Fruit fly (Drosophila melanogaster) whole organism, embryonic: ENCODE measurements around the gene CG17470.

Source experiments
- Abd-B ChIP-seq: fragments of 200-800 bp; sonication (Bioruptor generic); optimal IDR thresholded peaks from 2 replicates; lab custom pipeline; 2018; ENCODE audit warnings: missing biosample characterization, mild to moderate bottlenecking, missing genetic modification characterization, moderate library complexity
- Ada2b ChIP-seq: fragments of 200-800 bp; sonication (Bioruptor generic); IDR thresholded peaks from 2 replicates; pipeline ENCODE4 v1.3.6; 2022; ENCODE audit warnings: missing biosample characterization, missing genetic modification characterization
- CG10209 ChIP-seq: fragments of 200-800 bp; sonication (Bioruptor generic); optimal IDR thresholded peaks from 3 replicates; lab custom pipeline; 2017; ENCODE audit warnings: missing biosample characterization, mild to moderate bottlenecking, missing genetic modification characterization, missing genetic modification reagents
- CG10959 ChIP-seq: fragments of 200-800 bp; sonication (Bioruptor generic); IDR thresholded peaks from 2 replicates; pipeline ENCODE4 v1.3.6; 2022; ENCODE audit warnings: missing biosample characterization, missing genetic modification characterization
- CG11695 ChIP-seq: fragments of 200-800 bp; sonication (Bioruptor generic); IDR thresholded peaks from 3 replicates; pipeline ENCODE4 v1.3.6; 2022; ENCODE audit warnings: missing biosample characterization, missing genetic modification characterization
- CG1233 ChIP-seq: fragments of 200-800 bp; sonication (Bioruptor generic); optimal IDR thresholded peaks from 4 replicates; lab custom pipeline; 2018; ENCODE audit warnings: missing biosample characterization, mild to moderate bottlenecking, missing genetic modification characterization
- CG12659 ChIP-seq: fragments of 200-800 bp; sonication (Bioruptor generic); optimal IDR thresholded peaks from 3 replicates; lab custom pipeline; 2017; ENCODE audit warnings: mild to moderate bottlenecking, missing biosample characterization, missing genetic modification reagents, missing genetic modification characterization
- CG14441 ChIP-seq: fragments of 200-800 bp; sonication (Bioruptor generic); IDR thresholded peaks from 2 replicates; pipeline ENCODE4 v1.3.6; 2022; ENCODE audit warnings: missing biosample characterization, missing genetic modification characterization
- CG15073 ChIP-seq: fragments of 200-800 bp; sonication (Bioruptor generic); optimal IDR thresholded peaks from 2 replicates; lab custom pipeline; 2016; ENCODE audit warnings: missing biosample characterization, missing genetic modification characterization
- CG15514 ChIP-seq: fragments of 200-800 bp; sonication (Bioruptor generic); optimal IDR thresholded peaks from 3 replicates; lab custom pipeline; 2017; ENCODE audit warnings: missing biosample characterization, missing genetic modification characterization, mild to moderate bottlenecking, moderate library complexity, missing genetic modification reagents
- CG17385 ChIP-seq: fragments of 200-800 bp; sonication (Bioruptor generic); optimal IDR thresholded peaks from 3 replicates; lab custom pipeline; 2018; ENCODE audit warnings: missing biosample characterization, mild to moderate bottlenecking, missing genetic modification characterization
- CG17612 ChIP-seq: fragments of 200-800 bp; sonication (Bioruptor generic); IDR thresholded peaks from 2 replicates; pipeline ENCODE4 v1.3.6; 2022; ENCODE audit warnings: missing biosample characterization, missing genetic modification characterization
- CG31388 ChIP-seq: fragments of 200-800 bp; sonication (Bioruptor generic); optimal IDR thresholded peaks from 2 replicates; lab custom pipeline; 2016; ENCODE audit warnings: missing biosample characterization, missing genetic modification characterization
- CG31441 ChIP-seq: fragments of 200-800 bp; sonication (Bioruptor generic); IDR thresholded peaks from 2 replicates; pipeline ENCODE4 v1.3.6; 2022; ENCODE audit warnings: missing biosample characterization, missing genetic modification characterization
- CG32767 ChIP-seq: fragments of 200-800 bp; sonication (Bioruptor generic); IDR thresholded peaks from 2 replicates; pipeline ENCODE4 v1.3.6; 2022; ENCODE audit warnings: missing biosample characterization, missing genetic modification characterization
- CG4328 ChIP-seq: fragments of 200-800 bp; sonication (Bioruptor generic); optimal IDR thresholded peaks from 3 replicates; lab custom pipeline; 2017; ENCODE audit warnings: missing biosample characterization, missing genetic modification reagents, missing genetic modification characterization
- CG43689 ChIP-seq: fragments of 200-800 bp; sonication (Bioruptor generic); IDR thresholded peaks from 2 replicates; pipeline ENCODE4 v1.3.6; 2022; ENCODE audit warnings: missing biosample characterization, missing genetic modification characterization
- CG4730 ChIP-seq: fragments of 200-800 bp; sonication (Bioruptor generic); IDR thresholded peaks from 2 replicates; pipeline ENCODE4 v1.3.6; 2022; ENCODE audit warnings: missing biosample characterization, missing genetic modification characterization
- CG4820 ChIP-seq: fragments of 200-800 bp; sonication (Bioruptor generic); optimal IDR thresholded peaks from 3 replicates; lab custom pipeline; 2016; ENCODE audit warnings: missing biosample characterization, missing genetic modification characterization
- CG4854 ChIP-seq: fragments of 200-800 bp; sonication (Bioruptor generic); optimal IDR thresholded peaks from 2 replicates; lab custom pipeline; 2016; ENCODE audit warnings: missing biosample characterization, missing genetic modification characterization, inconsistent platforms
- CG6689 ChIP-seq: fragments of 200-800 bp; sonication (Bioruptor generic); IDR thresholded peaks from 2 replicates; pipeline ENCODE4 v1.3.6; 2022; ENCODE audit warnings: missing biosample characterization, missing genetic modification characterization
- CG6854 ChIP-seq: fragments of 200-800 bp; sonication (Bioruptor generic); optimal IDR thresholded peaks from 3 replicates; lab custom pipeline; 2017; ENCODE audit warnings: missing biosample characterization, mild to moderate bottlenecking, missing genetic modification characterization
- CG7271 ChIP-seq: fragments of 200-800 bp; sonication (Bioruptor generic); optimal IDR thresholded peaks from 2 replicates; lab custom pipeline; 2018; ENCODE audit warnings: missing biosample characterization, mild to moderate bottlenecking, missing genetic modification characterization, moderate library complexity
- CG7839 ChIP-seq: fragments of 200-800 bp; sonication (Bioruptor generic); optimal IDR thresholded peaks from 3 replicates; lab custom pipeline; 2018; ENCODE audit warnings: missing biosample characterization, mild to moderate bottlenecking, missing genetic modification characterization, moderate library complexity
- CG9817 ChIP-seq: fragments of 200-800 bp; sonication (Bioruptor generic); optimal IDR thresholded peaks from 2 replicates; lab custom pipeline; 2018; ENCODE audit warnings: missing biosample characterization, mild to moderate bottlenecking, missing genetic modification characterization, moderate library complexity
- Dip2 ChIP-seq: fragments of 200-800 bp; sonication (Bioruptor generic); IDR thresholded peaks from 2 replicates; pipeline ENCODE4 v1.3.6; 2022; ENCODE audit warnings: missing biosample characterization, missing genetic modification characterization
- Lim3 ChIP-seq: fragments of 200-800 bp; sonication (Bioruptor generic); IDR thresholded peaks from 2 replicates; pipeline ENCODE4 v1.3.6; 2022; ENCODE audit warnings: missing biosample characterization, missing genetic modification characterization
- MBD-R2 ChIP-seq: fragments of 200-800 bp; sonication (Bioruptor generic); IDR thresholded peaks from 2 replicates; pipeline ENCODE4 v1.3.6; 2022; ENCODE audit warnings: missing biosample characterization, missing genetic modification characterization
- Mrtf ChIP-seq: fragments of 200-800 bp; sonication (Bioruptor generic); IDR thresholded peaks from 3 replicates; pipeline ENCODE4 v1.3.6; 2022; ENCODE audit warnings: missing biosample characterization, missing genetic modification characterization
- Six4 ChIP-seq: fragments of 200-800 bp; sonication (Bioruptor generic); optimal IDR thresholded peaks from 2 replicates; lab custom pipeline; 2016; ENCODE audit warnings: missing biosample characterization, missing genetic modification characterization
- ato ChIP-seq: fragments of 200-800 bp; sonication (Bioruptor generic); IDR thresholded peaks from 2 replicates; pipeline ENCODE4 v1.3.6; 2022; ENCODE audit warnings: missing biosample characterization, missing genetic modification characterization; ENCODE audit not compliant: partially characterized antibody
- bcd ChIP-seq: fragments of 200-800 bp; sonication (Bioruptor generic); optimal IDR thresholded peaks from 2 replicates; lab custom pipeline; 2017; ENCODE audit warnings: missing biosample characterization, mild to moderate bottlenecking, missing genetic modification characterization
- cwo ChIP-seq: fragments of 200-800 bp; sonication (Bioruptor generic); optimal IDR thresholded peaks from 3 replicates; lab custom pipeline; 2017; ENCODE audit warnings: missing biosample characterization, missing genetic modification characterization, mild to moderate bottlenecking, moderate library complexity, missing genetic modification reagents
- en ChIP-seq: fragments of 200-800 bp; sonication (Bioruptor generic); optimal IDR thresholded peaks from 2 replicates; lab custom pipeline; 2016; ENCODE audit warnings: missing biosample characterization, missing genetic modification characterization
- gce ChIP-seq: fragments of 200-800 bp; sonication (Bioruptor generic); IDR thresholded peaks from 3 replicates; pipeline ENCODE4 v1.3.6; 2022; ENCODE audit warnings: missing biosample characterization, missing genetic modification characterization
- ham ChIP-seq: fragments of 200-800 bp; sonication (Bioruptor generic); IDR thresholded peaks from 2 replicates; pipeline ENCODE4 v1.3.6; 2022; ENCODE audit warnings: missing biosample characterization, missing genetic modification characterization
- ind ChIP-seq: fragments of 200-800 bp; sonication (Bioruptor generic); optimal IDR thresholded peaks from 3 replicates; lab custom pipeline; 2016; ENCODE audit warnings: missing biosample characterization, missing genetic modification characterization
- lmd ChIP-seq: fragments of 200-800 bp; sonication (Bioruptor generic); IDR thresholded peaks from 2 replicates; pipeline ENCODE4 v1.3.6; 2022; ENCODE audit warnings: missing biosample characterization, missing genetic modification characterization
- lov ChIP-seq, 2 experiments: fragments of 200-800 bp in 1 of 2; fragments of >200 bp in 1 of 2; sonication (Bioruptor generic) in 1 of 2; IDR thresholded peaks in 1 of 2; optimal IDR thresholded peaks in 1 of 2; 2 replicates in 1 of 2; 3 replicates in 1 of 2; pipeline versions ENCODE4 v1.3.6 to Lab custom; 2017 to 2022; ENCODE audit warnings: missing biosample characterization in 1 of 2, missing genetic modification characterization in 1 of 2
- mld ChIP-seq: fragments of 200-800 bp; sonication (Bioruptor generic); IDR thresholded peaks from 3 replicates; pipeline ENCODE4 v1.3.6; 2022; ENCODE audit warnings: missing biosample characterization, missing genetic modification characterization; ENCODE audit not compliant: partially characterized antibody
- nerfin-1 ChIP-seq: fragments of 200-800 bp; sonication (Bioruptor generic); optimal IDR thresholded peaks from 3 replicates; lab custom pipeline; 2019; ENCODE audit warnings: missing biosample characterization, mild to moderate bottlenecking, missing genetic modification characterization, moderate library complexity
- otp ChIP-seq: fragments of 200-800 bp; sonication (Bioruptor generic); IDR thresholded peaks from 3 replicates; pipeline ENCODE4, ENCODE4 v1.3.6; 2022; ENCODE audit warnings: missing biosample characterization, missing genetic modification characterization
- pita ChIP-seq: fragments of 200-800 bp; sonication (Bioruptor generic); optimal IDR thresholded peaks from 2 replicates; lab custom pipeline; 2017; ENCODE audit warnings: missing biosample characterization, mild to moderate bottlenecking, missing genetic modification characterization
- run ChIP-seq: fragments of 200-800 bp; sonication (Bioruptor generic); optimal IDR thresholded peaks from 3 replicates; lab custom pipeline; 2018; ENCODE audit warnings: missing biosample characterization, mild to moderate bottlenecking, missing genetic modification characterization
- sens-2 ChIP-seq: fragments of 200-800 bp; sonication (Bioruptor generic); IDR thresholded peaks from 2 replicates; pipeline ENCODE4 v1.3.6; 2022; ENCODE audit warnings: missing biosample characterization, missing genetic modification characterization
- ssp ChIP-seq: fragments of 200-800 bp; sonication (Bioruptor generic); IDR thresholded peaks from 2 replicates; pipeline ENCODE4 v1.3.6; 2022; ENCODE audit warnings: missing biosample characterization, missing genetic modification characterization
- stc ChIP-seq: fragments of 200-800 bp; sonication (Bioruptor generic); IDR thresholded peaks from 2 replicates; pipeline ENCODE4 v1.3.6; 2022; ENCODE audit warnings: missing biosample characterization, missing genetic modification characterization
- ttk ChIP-seq: fragments of 200-800 bp; sonication (Bioruptor generic); IDR thresholded peaks from 2 replicates; pipeline ENCODE4 v2.1.2; 2022; ENCODE audit warnings: missing biosample characterization, missing genetic modification characterization
- zf30C ChIP-seq: fragments of 200-800 bp; sonication (Bioruptor generic); optimal IDR thresholded peaks from 3 replicates; lab custom pipeline; 2018; ENCODE audit warnings: missing biosample characterization, mild to moderate bottlenecking, missing genetic modification characterization
- zfh1 ChIP-seq: fragments of 200-800 bp; sonication (Bioruptor generic); IDR thresholded peaks from 3 replicates; pipeline ENCODE4 v1.3.6; 2022; ENCODE audit warnings: missing biosample characterization, missing genetic modification characterization

The CG17470 gene

DNA sequence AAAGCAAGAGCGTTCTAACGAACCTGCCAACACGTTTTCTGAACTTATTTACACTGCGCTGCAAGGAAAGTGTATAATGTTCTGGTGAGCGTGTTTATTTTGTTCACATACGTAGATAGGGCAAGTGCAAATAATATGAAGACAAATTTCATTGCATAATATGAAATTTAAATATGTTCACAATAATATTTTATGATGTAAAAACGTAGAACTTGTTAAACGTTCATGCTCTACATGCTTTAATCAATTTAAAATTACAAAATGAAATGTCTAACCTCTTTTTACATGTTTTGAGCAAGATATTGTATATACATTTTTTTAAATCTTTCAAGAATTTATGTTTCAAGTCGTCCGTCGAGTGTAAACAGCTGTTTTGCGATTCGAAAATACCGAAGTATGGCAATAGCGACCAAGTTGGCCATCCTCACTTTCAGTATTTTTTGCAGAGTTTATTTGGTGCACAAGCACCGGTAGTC lies 2.4 kb upstream of the CG17470 start, which contains the start of the genes phr6-4 and CG2608 (continued):
- peak; percentile 54 for TF ChIP-seq CG15073 (GFP tag; lab: Kevin White, UChicago)
- peak; percentile 89 for TF ChIP-seq CG11695 (GFP tag; lab: Robert Waterston, UW)
- TF ChIP-seq ttk (GFP tag; lab: Robert Waterston, UW) = peak; percentile 81
- no peak for TF ChIP-seq ato (GFP tag; lab: Robert Waterston, UW)
- peak; percentile 87 for TF ChIP-seq CG15514
- TF ChIP-seq lmd (GFP tag; lab: Robert Waterston, UW) = peak; percentile 90
- peak; percentile 87 for TF ChIP-seq CG4854 (GFP tag; lab: Kevin White, UChicago)
- peak; percentile 78 for TF ChIP-seq CG4328 (GFP tag; lab: Kevin White, UChicago)
- TF ChIP-seq CG14441 (GFP tag; lab: Robert Waterston, UW) = peak; percentile 78
- TF ChIP-seq CG17385 = peak; percentile 89
- TF ChIP-seq stc = peak; percentile 69
- TF ChIP-seq zfh1 (GFP tag; lab: Robert Waterston, UW) = peak; percentile 41; the same call in 1 of the 3 replicates
- no peak for TF ChIP-seq pita (GFP tag; lab: Kevin White, UChicago)
- no peak for TF ChIP-seq lov (optimal IDR thresholded peaks at IDR 0.05; lab: Kevin White, UChicago)
- 0 out of 3 replicates have a peak, but pooled peaks have one; percentile 69 for TF ChIP-seq lov (GFP tag; IDR thresholded peaks at IDR 0.05; lab: Robert Waterston, UW)
- TF ChIP-seq CG32767 (GFP tag; lab: Robert Waterston, UW) = peak; percentile 87
- TF ChIP-seq CG7839 (tag; lab: Kevin White, UChicago) = peak; percentile 96
- TF ChIP-seq ham (GFP tag; lab: Robert Waterston, UW) = peak; percentile 62; the same call in 1 of the 2 replicates
- peak; percentile 63; the same call in 1 of the 2 replicates for TF ChIP-seq CG17612 (GFP tag; lab: Robert Waterston, UW)
- peak; percentile 94 for TF ChIP-seq CG10209 (GFP tag; lab: Kevin White, UChicago)
- peak; percentile 81 for TF ChIP-seq Ada2b
- TF ChIP-seq MBD-R2 (GFP tag; lab: Robert Waterston, UW) = peak; percentile 64
- TF ChIP-seq gce (GFP tag; lab: Robert Waterston, UW) = 0 out of 3 replicates have a peak, but pooled peaks have one; percentile 62
- TF ChIP-seq CG6854 (GFP tag; lab: Kevin White, UChicago) = peak; percentile 82
- TF ChIP-seq CG4820 (GFP tag; lab: Kevin White, UChicago) = peak; percentile 85
- peak; percentile 74 for TF ChIP-seq Mrtf (GFP tag; lab: Robert Waterston, UW)
- TF ChIP-seq en = peak; percentile 63
- TF ChIP-seq zf30C (GFP tag; lab: Kevin White, UChicago) = peak; percentile 88
- peak; percentile 90 for TF ChIP-seq nerfin-1
- peak; percentile 92 for TF ChIP-seq CG1233 (GFP tag; lab: Kevin White, UChicago)
- peak; percentile 81 for TF ChIP-seq cwo
- peak; percentile 94 for TF ChIP-seq CG31441 (GFP tag; lab: Robert Waterston, UW)
- peak; percentile 49 for TF ChIP-seq CG7271
- peak; percentile 93 for TF ChIP-seq ind (GFP tag; lab: Kevin White, UChicago)
- TF ChIP-seq CG12659 (GFP tag; lab: Kevin White, UChicago) = peak; percentile 96
- TF ChIP-seq CG10959 = peak; percentile 63
- no peak for TF ChIP-seq ssp (GFP tag; lab: Robert Waterston, UW)
- TF ChIP-seq Abd-B = peak; percentile 94
- peak; percentile 62; the same call in 2 of the 3 replicates for TF ChIP-seq otp
- TF ChIP-seq run (tag; lab: Kevin White, UChicago) = peak; percentile 88
- peak; percentile 89 for TF ChIP-seq Six4 (GFP tag; lab: Kevin White, UChicago)
- 0 out of 2 replicates have a peak, but pooled peaks have one; percentile 43 for TF ChIP-seq Lim3 (GFP tag; lab: Robert Waterston, UW)
- TF ChIP-seq mld (GFP tag; lab: Robert Waterston, UW) = no peak
- TF ChIP-seq CG4730 = peak; percentile 73
- TF ChIP-seq CG9817 = peak; percentile 90
- TF ChIP-seq CG6689 = peak; percentile 90
- TF ChIP-seq Dip2 (GFP tag; lab: Robert Waterston, UW) = no peak
- peak; percentile 50; the same call in 1 of the 2 replicates for TF ChIP-seq CG43689
- TF ChIP-seq bcd = peak; percentile 92
- TF ChIP-seq CG31388 = peak; percentile 69
- TF ChIP-seq sens-2 (GFP tag; lab: Robert Waterston, UW) = peak; percentile 30; the same call in 1 of the 2 replicates
